Fruit fly (Drosophila melanogaster) whole organism: Measurements from ENCODE around the gene Mec2.

ENCODE experiments used
- CG8478 ChIP-seq: fragments of >200 bp; optimal IDR thresholded peaks from 2 replicates; lab custom pipeline; 2018; ENCODE audit warnings: inconsistent platforms
- Dll ChIP-seq: fragments of >200 bp; optimal IDR thresholded peaks from 2 replicates; lab custom pipeline; 2017
- EcR ChIP-seq, 2 experiments: fragments of >200 bp; optimal IDR thresholded peaks; 2 replicates each; lab custom pipeline; 2017; ENCODE audit warnings: missing biosample characterization in 2 of 2, missing genetic modification characterization in 2 of 2, missing genetic modification reagents in 2 of 2
- psq ChIP-seq: fragments of >200 bp; optimal IDR thresholded peaks from 2 replicates; lab custom pipeline; 2017
- usp ChIP-seq: fragments of >200 bp; optimal IDR thresholded peaks from 2 replicates; lab custom pipeline; 2017; ENCODE audit warnings: missing biosample characterization, missing genetic modification characterization, mixed read lengths

- TF ChIP-seq CG8478 (lab: Kevin White, UChicago) (no peak), usp (no peak), Dll (lab: Kevin White, UChicago) (no peak), psq (no peak), EcR (GFP tag; optimal IDR thresholded peaks at IDR 0.05; lab: Kevin White, UChicago) (no peak)
These were observed 20.2 kb downstream of the Mec2 start, which contains the start of gene Ulp1 for dm6 chrX:19208014-19208413.
